Worm (Caenorhabditis elegans): ENCODE measurements around the gene Y67H2A.10.

Gene Y67H2A.10

ce11 chrIV:13253841-13254240, 35.5 kb downstream of the Y67H2A.10 start, which contains the start of gene ttr-45:
Gene ttr-45 (plus strand): TSS chrIV:13254225.
- no peak for TF ChIP-seq tra-4 (tag; optimal IDR thresholded peaks at IDR 0.05)
- TF ChIP-seq ets-7 (tag; optimal IDR thresholded peaks at IDR 0.05): no peak
- no peak for TF ChIP-seq sea-1 (GFP tag; conservative IDR thresholded peaks at IDR 0.05)
- TF ChIP-seq scrt-1 (GFP tag; IDR thresholded peaks at IDR 0.05): no peak
- TF ChIP-seq F13C5.2 (tag; optimal IDR thresholded peaks at IDR 0.05): no peak
- no peak for TF ChIP-seq aly-1 (tag; optimal IDR thresholded peaks at IDR 0.05)
- TF ChIP-seq hnd-1 (tag; optimal IDR thresholded peaks at IDR 0.05): no peak
- no peak for TF ChIP-seq flt-1 (GFP tag; IDR thresholded peaks at IDR 0.05)
- no peak for TF ChIP-seq tbx-11 (GFP tag; IDR thresholded peaks at IDR 0.05)
- TF ChIP-seq pes-1 (GFP tag; IDR thresholded peaks at IDR 0.05): no peak
- TF ChIP-seq B0310.2 (tag; optimal IDR thresholded peaks at IDR 0.05): no peak
- no peak for TF ChIP-seq hmg-4 (GFP tag; optimal IDR thresholded peaks at IDR 0.05)
- TF ChIP-seq ceh-13 (GFP tag; optimal IDR thresholded peaks at IDR 0.05): no peak
- no peak for TF ChIP-seq ceh-36 (tag; optimal IDR thresholded peaks at IDR 0.05)
- TF ChIP-seq hmbx-1 (tag; optimal IDR thresholded peaks at IDR 0.05): no peak
- TF ChIP-seq ama-1 (optimal IDR thresholded peaks at IDR 0.05): no peak
- no peak for TF ChIP-seq tbx-37 (GFP tag; conservative IDR thresholded peaks at IDR 0.05)

- TF ChIP-seq tra-4 (tag; optimal IDR thresholded peaks at IDR 0.05) (no peak), tbx-11 (GFP tag; IDR thresholded peaks at IDR 0.05) (no peak), scrt-1 (GFP tag; IDR thresholded peaks at IDR 0.05) (no peak)
Observed at ce11 chrIV:13252211-13252610, 37.1 kb downstream of the Y67H2A.10 start, which contains the start of gene ttr-51. Gene ttr-51 (minus strand): TSS chrIV:13252311.

DNA sequence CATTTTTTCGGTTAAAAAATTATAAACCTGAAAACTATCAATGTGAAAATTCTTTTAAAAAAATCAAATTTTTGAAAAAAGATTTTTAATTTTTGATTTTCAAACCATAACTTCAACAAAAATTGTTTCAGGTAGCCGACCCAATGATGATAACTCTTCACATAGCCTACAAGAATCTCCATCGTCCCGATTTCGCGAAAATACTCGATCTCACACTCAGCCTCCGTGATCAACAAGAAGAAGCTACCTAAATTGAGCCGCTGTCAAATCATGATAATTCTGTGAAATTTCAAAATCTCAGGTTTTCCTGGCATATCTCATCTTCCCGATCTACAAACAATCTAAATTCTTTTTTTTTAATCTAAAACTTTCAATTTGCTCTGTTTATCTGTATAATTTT, 39.1 kb downstream of the Y67H2A.10 start:
- TF ChIP-seq tbx-37 (GFP tag; conservative IDR thresholded peaks at IDR 0.05) (no peak), ets-7 (tag; optimal IDR thresholded peaks at IDR 0.05) (no peak), F13C5.2 (tag; optimal IDR thresholded peaks at IDR 0.05) (no peak), flt-1 (GFP tag; IDR thresholded peaks at IDR 0.05) (no peak), ceh-13 (GFP tag; optimal IDR thresholded peaks at IDR 0.05) (no peak), hnd-1 (tag; optimal IDR thresholded peaks at IDR 0.05) (no peak), pes-1 (GFP tag; IDR thresholded peaks at IDR 0.05) (no peak), ama-1 (optimal IDR thresholded peaks at IDR 0.05) (no peak), scrt-1 (GFP tag; IDR thresholded peaks at IDR 0.05) (no peak), tra-4 (tag; optimal IDR thresholded peaks at IDR 0.05) (no peak), hmbx-1 (tag; optimal IDR thresholded peaks at IDR 0.05) (no peak), B0310.2 (tag; optimal IDR thresholded peaks at IDR 0.05) (no peak), sea-1 (GFP tag; conservative IDR thresholded peaks at IDR 0.05) (no peak), aly-1 (tag; optimal IDR thresholded peaks at IDR 0.05) (no peak), hmg-4 (GFP tag; optimal IDR thresholded peaks at IDR 0.05) (no peak)

DNA sequence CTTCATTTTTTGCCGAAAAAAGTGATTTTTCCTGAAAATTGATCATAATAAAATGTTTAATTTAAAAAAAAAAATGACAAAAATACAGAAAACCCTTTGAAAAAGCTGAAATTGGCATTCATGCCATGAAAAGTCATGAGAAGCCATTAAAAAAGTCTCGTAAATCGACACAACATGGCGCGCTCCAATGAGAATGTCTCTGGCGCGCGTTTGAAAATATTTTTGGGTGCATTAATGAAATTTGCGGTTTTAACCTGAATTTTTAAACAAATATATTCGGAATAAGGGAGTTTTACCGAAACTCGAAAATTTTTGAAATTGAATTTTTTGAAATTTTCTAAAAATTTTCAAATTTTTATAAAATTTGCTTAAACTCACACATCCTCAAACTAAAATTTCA, 41.5 kb downstream of the Y67H2A.10 start:
- TF ChIP-seq sea-1 (GFP tag; conservative IDR thresholded peaks at IDR 0.05) (no peak), flt-1 (GFP tag; IDR thresholded peaks at IDR 0.05) (no peak), tra-4 (tag; optimal IDR thresholded peaks at IDR 0.05) (no peak), scrt-1 (GFP tag; IDR thresholded peaks at IDR 0.05) (no peak), hnd-1 (tag; optimal IDR thresholded peaks at IDR 0.05) (no peak), ets-7 (tag; optimal IDR thresholded peaks at IDR 0.05) (no peak), tbx-11 (GFP tag; IDR thresholded peaks at IDR 0.05) (no peak), aly-1 (tag; optimal IDR thresholded peaks at IDR 0.05) (no peak), hmbx-1 (tag; optimal IDR thresholded peaks at IDR 0.05) (no peak), B0310.2 (tag; optimal IDR thresholded peaks at IDR 0.05) (no peak), hmg-4 (GFP tag; optimal IDR thresholded peaks at IDR 0.05) (no peak), tbx-37 (GFP tag; conservative IDR thresholded peaks at IDR 0.05) (no peak), ceh-13 (GFP tag; optimal IDR thresholded peaks at IDR 0.05) (no peak), ceh-36 (tag; optimal IDR thresholded peaks at IDR 0.05) (no peak), F13C5.2 (tag; optimal IDR thresholded peaks at IDR 0.05) (no peak)

ce11 chrIV:13246961-13247360, 42.3 kb downstream of the Y67H2A.10 start, which contains the start of gene JC8.7:
Gene JC8.7 (plus strand): TSS chrIV:13247261.
- TF ChIP-seq tbx-11 (GFP tag; IDR thresholded peaks at IDR 0.05) (no peak), ama-1 (optimal IDR thresholded peaks at IDR 0.05) (no peak), hnd-1 (tag; optimal IDR thresholded peaks at IDR 0.05) (no peak), flt-1 (GFP tag; IDR thresholded peaks at IDR 0.05) (no peak), hmbx-1 (tag; optimal IDR thresholded peaks at IDR 0.05) (no peak), aly-1 (tag; optimal IDR thresholded peaks at IDR 0.05) (no peak)

ce11 chrIV:13244024-13244423, 45.3 kb downstream of the Y67H2A.10 start, which contains the start of gene cox-11:
Gene cox-11 (plus strand): TSS chrIV:13244324.
- TF ChIP-seq ets-7 (tag; optimal IDR thresholded peaks at IDR 0.05) (no peak), B0310.2 (tag; optimal IDR thresholded peaks at IDR 0.05) (no peak), scrt-1 (GFP tag; IDR thresholded peaks at IDR 0.05) (0 out of 2 replicates have a peak, but pooled peaks have one; percentile 7), tra-4 (tag; optimal IDR thresholded peaks at IDR 0.05) (no peak)

DNA sequence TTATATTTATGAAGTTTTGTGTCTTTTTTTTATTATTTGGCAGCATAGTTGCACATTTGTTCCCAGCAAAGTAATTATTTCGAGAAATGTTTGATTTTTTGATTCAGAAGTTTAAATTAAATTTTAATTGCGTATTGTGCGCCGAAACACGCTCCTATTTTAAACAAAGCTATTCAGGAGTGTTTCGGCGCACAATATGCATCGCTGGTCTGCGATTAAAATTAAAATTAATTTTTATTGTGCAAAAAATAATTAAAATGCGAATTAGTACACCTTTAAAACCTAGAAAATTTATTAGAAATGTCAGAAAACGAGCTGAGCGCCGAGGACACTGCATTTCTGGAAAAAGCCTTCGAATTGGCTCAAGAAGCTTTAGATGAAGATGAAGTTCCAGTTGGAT, 45.9 kb downstream of the Y67H2A.10 start, which contains the start of gene JC8.4:
Gene JC8.4 (plus strand): TSS at position 301 of the 400 bp plus-strand sequence.
- TF ChIP-seq ceh-36 (tag; optimal IDR thresholded peaks at IDR 0.05): no peak
- no peak for TF ChIP-seq tra-4 (tag; optimal IDR thresholded peaks at IDR 0.05)
- TF ChIP-seq sea-1 (GFP tag; conservative IDR thresholded peaks at IDR 0.05): no peak
- no peak for TF ChIP-seq hnd-1 (tag; optimal IDR thresholded peaks at IDR 0.05)
- no peak for TF ChIP-seq pes-1 (GFP tag; IDR thresholded peaks at IDR 0.05)
- TF ChIP-seq scrt-1 (GFP tag; IDR thresholded peaks at IDR 0.05): no peak
- TF ChIP-seq ama-1 (optimal IDR thresholded peaks at IDR 0.05): no peak
- TF ChIP-seq hmg-4 (GFP tag; optimal IDR thresholded peaks at IDR 0.05): no peak
- TF ChIP-seq flt-1 (GFP tag; IDR thresholded peaks at IDR 0.05): no peak
- TF ChIP-seq B0310.2 (tag; optimal IDR thresholded peaks at IDR 0.05): no peak
- no peak for TF ChIP-seq tbx-37 (GFP tag; conservative IDR thresholded peaks at IDR 0.05)
- no peak for TF ChIP-seq ceh-13 (GFP tag; optimal IDR thresholded peaks at IDR 0.05)
- TF ChIP-seq aly-1 (tag; optimal IDR thresholded peaks at IDR 0.05): no peak
- no peak for TF ChIP-seq ets-7 (tag; optimal IDR thresholded peaks at IDR 0.05)
- no peak for TF ChIP-seq F13C5.2 (tag; optimal IDR thresholded peaks at IDR 0.05)
- no peak for TF ChIP-seq hmbx-1 (tag; optimal IDR thresholded peaks at IDR 0.05)
- TF ChIP-seq tbx-11 (GFP tag; IDR thresholded peaks at IDR 0.05): no peak

DNA sequence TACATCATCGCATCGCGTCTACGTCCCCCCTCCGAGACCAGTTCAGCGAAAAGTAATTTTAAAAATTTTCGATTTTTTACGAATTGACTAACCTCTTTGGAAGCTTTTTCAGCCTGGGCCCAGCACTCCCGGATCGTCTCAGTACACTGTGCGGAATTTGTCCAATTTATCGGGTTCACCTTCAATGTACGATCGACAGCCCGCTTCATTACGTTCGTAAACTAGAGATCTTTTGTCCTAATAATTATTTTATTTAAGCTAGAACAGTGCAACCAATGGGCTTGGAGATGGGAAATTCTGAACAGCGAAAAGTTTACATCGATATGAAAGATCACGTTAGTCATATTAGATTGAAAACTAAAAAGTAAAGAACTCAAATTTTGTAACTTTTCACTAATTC, 48.0 kb downstream of the Y67H2A.10 start:
- TF ChIP-seq pes-1 (GFP tag; IDR thresholded peaks at IDR 0.05) (no peak), flt-1 (GFP tag; IDR thresholded peaks at IDR 0.05) (no peak), aly-1 (tag; optimal IDR thresholded peaks at IDR 0.05) (no peak), ceh-36 (tag; optimal IDR thresholded peaks at IDR 0.05) (no peak), ama-1 (optimal IDR thresholded peaks at IDR 0.05) (no peak), scrt-1 (GFP tag; IDR thresholded peaks at IDR 0.05) (no peak), ets-7 (tag; optimal IDR thresholded peaks at IDR 0.05) (no peak), B0310.2 (tag; optimal IDR thresholded peaks at IDR 0.05) (no peak), hmg-4 (GFP tag; optimal IDR thresholded peaks at IDR 0.05) (no peak)
